Worm (Caenorhabditis elegans) whole organism, L3 larva: ENCODE data around the gene Y70C5B.2.

Experiments
- R02D3.7 ChIP-seq: fragments of 150-350 bp; optimal IDR thresholded peaks from 2 replicates; lab custom pipeline; 2014; ENCODE audit warnings: missing biosample characterization, missing genetic modification characterization
- ZK546.5 ChIP-seq: sonication (generic microtip); optimal IDR thresholded peaks from 2 replicates; lab custom pipeline; 2017; ENCODE audit warnings: missing biosample characterization, missing genetic modification characterization
- ama-1 ChIP-seq: fragments of 150-350 bp; optimal IDR thresholded peaks from 2 replicates; lab custom pipeline; 2018
- ceh-16 ChIP-seq: sonication (generic microtip); optimal IDR thresholded peaks from 2 replicates; lab custom pipeline; 2017; ENCODE audit warnings: missing biosample characterization, missing genetic modification characterization
- ceh-28 ChIP-seq: fragments of 150-350 bp; optimal IDR thresholded peaks from 2 replicates; lab custom pipeline; 2014; ENCODE audit warnings: missing biosample characterization, missing genetic modification reagents, missing genetic modification characterization
- ceh-82 ChIP-seq: fragments of 150-350 bp; optimal IDR thresholded peaks from 2 replicates; lab custom pipeline; 2014; ENCODE audit warnings: missing biosample characterization, missing genetic modification characterization
- ceh-9 ChIP-seq: sonication (generic microtip); optimal IDR thresholded peaks from 2 replicates; lab custom pipeline; 2018; ENCODE audit warnings: missing biosample characterization, missing genetic modification characterization
- daf-12 ChIP-seq: fragments of 150-350 bp; optimal IDR thresholded peaks from 2 replicates; lab custom pipeline; 2014; ENCODE audit warnings: missing biosample characterization, missing genetic modification reagents, missing genetic modification characterization
- egl-27 ChIP-seq: sonication (generic microtip); optimal IDR thresholded peaks from 4 replicates; lab custom pipeline; 2017; ENCODE audit warnings: missing biosample characterization, missing genetic modification reagents, missing genetic modification characterization
- egl-5 ChIP-seq: fragments of 150-350 bp; optimal IDR thresholded peaks from 2 replicates; lab custom pipeline; 2017; ENCODE audit warnings: missing biosample characterization, missing genetic modification reagents, missing genetic modification characterization, inconsistent platforms
- elt-1 ChIP-seq: fragments of 150-350 bp; optimal IDR thresholded peaks from 2 replicates; lab custom pipeline; 2014; ENCODE audit warnings: missing biosample characterization, missing genetic modification characterization
- elt-2 ChIP-seq: sonication (generic microtip); optimal IDR thresholded peaks from 2 replicates; lab custom pipeline; 2016; ENCODE audit warnings: missing genetic modification reagents, mild to moderate bottlenecking, missing genetic modification characterization, missing compliant biosample characterization
- elt-3 ChIP-seq, 3 experiments: fragments of 150-350 bp in 1 of 3; sonication (generic microtip) in 2 of 3; optimal IDR thresholded peaks; 2 replicates in 2 of 3; 4 replicates in 1 of 3; lab custom pipeline; 2014 to 2017; ENCODE audit warnings: missing biosample characterization in 3 of 3, missing genetic modification characterization in 3 of 3
- eor-1 ChIP-seq, 2 experiments: fragments of 150-350 bp; optimal IDR thresholded peaks; 2 replicates each; lab custom pipeline; 2014 to 2018; ENCODE audit warnings: missing biosample characterization in 2 of 2, missing genetic modification characterization in 2 of 2
- fkh-10 ChIP-seq: sonication (generic microtip); optimal IDR thresholded peaks from 2 replicates; lab custom pipeline; 2017; ENCODE audit warnings: missing biosample characterization, missing genetic modification reagents, missing genetic modification characterization
- fkh-2 ChIP-seq: fragments of 150-350 bp; optimal IDR thresholded peaks from 2 replicates; lab custom pipeline; 2014; ENCODE audit warnings: missing biosample characterization, missing genetic modification reagents, missing genetic modification characterization
- fos-1 ChIP-seq: fragments of 150-350 bp; optimal IDR thresholded peaks from 2 replicates; lab custom pipeline; 2014; ENCODE audit warnings: missing biosample characterization, missing genetic modification characterization
- hmg-11 ChIP-seq: sonication (generic microtip); optimal IDR thresholded peaks from 2 replicates; lab custom pipeline; 2016; ENCODE audit warnings: missing genetic modification characterization, missing compliant biosample characterization
- jun-1 ChIP-seq: fragments of 150-350 bp; optimal IDR thresholded peaks from 2 replicates; lab custom pipeline; 2014; ENCODE audit warnings: missing biosample characterization, missing genetic modification reagents, missing genetic modification characterization
- lin-15B ChIP-seq: fragments of 150-350 bp; optimal IDR thresholded peaks from 2 replicates; lab custom pipeline; 2014; ENCODE audit warnings: missing biosample characterization, missing genetic modification characterization
- lin-39 ChIP-seq: fragments of 150-350 bp; optimal IDR thresholded peaks from 2 replicates; lab custom pipeline; 2018; ENCODE audit warnings: missing biosample characterization, missing genetic modification reagents, missing genetic modification characterization
- lsy-12 ChIP-seq: sonication (generic microtip); optimal IDR thresholded peaks from 2 replicates; lab custom pipeline; 2016; ENCODE audit warnings: mild to moderate bottlenecking, missing genetic modification characterization, missing compliant biosample characterization
- nfya-1 ChIP-seq: sonication (generic microtip); optimal IDR thresholded peaks from 2 replicates; lab custom pipeline; 2017; ENCODE audit warnings: missing genetic modification characterization, mild to moderate bottlenecking, missing compliant biosample characterization, antibody characterized with exemption, moderate library complexity; ENCODE audit not compliant: insufficient read depth
- nhr-11 ChIP-seq: fragments of 150-350 bp; optimal IDR thresholded peaks from 2 replicates; lab custom pipeline; 2014; ENCODE audit warnings: missing biosample characterization, missing genetic modification characterization
- nhr-237 ChIP-seq: fragments of 150-350 bp; optimal IDR thresholded peaks from 2 replicates; lab custom pipeline; 2014; ENCODE audit warnings: missing biosample characterization, missing genetic modification characterization
- nhr-28 ChIP-seq: fragments of 150-350 bp; optimal IDR thresholded peaks from 2 replicates; lab custom pipeline; 2014; ENCODE audit warnings: missing biosample characterization, missing genetic modification characterization
- nhr-67 ChIP-seq: fragments of 150-350 bp; optimal IDR thresholded peaks from 2 replicates; lab custom pipeline; 2014; ENCODE audit warnings: missing biosample characterization, missing genetic modification characterization
- pha-4 ChIP-seq: fragments of 150-350 bp; optimal IDR thresholded peaks from 2 replicates; lab custom pipeline; 2014; ENCODE audit warnings: missing biosample characterization, missing genetic modification reagents, missing genetic modification characterization
- pqm-1 ChIP-seq: fragments of 150-350 bp; optimal IDR thresholded peaks from 2 replicates; lab custom pipeline; 2017; ENCODE audit warnings: missing biosample characterization, missing genetic modification characterization, inconsistent platforms
- skn-1 ChIP-seq: fragments of 150-350 bp; optimal IDR thresholded peaks from 2 replicates; lab custom pipeline; 2014; ENCODE audit warnings: missing biosample characterization, missing genetic modification characterization
- snpc-4 ChIP-seq: fragments of 150-350 bp; optimal IDR thresholded peaks from 2 replicates; lab custom pipeline; 2014; ENCODE audit warnings: missing biosample characterization, missing genetic modification characterization
- unc-62 ChIP-seq: fragments of 150-350 bp; sonication (generic microtip); optimal IDR thresholded peaks from 4 replicates; lab custom pipeline; 2014; ENCODE audit warnings: missing biosample characterization, missing genetic modification reagents, missing genetic modification characterization
- zag-1 ChIP-seq: fragments of 150-350 bp; optimal IDR thresholded peaks from 2 replicates; lab custom pipeline; 2014; ENCODE audit warnings: missing biosample characterization, missing genetic modification characterization
- ztf-11 ChIP-seq: fragments of 150-350 bp; optimal IDR thresholded peaks from 2 replicates; lab custom pipeline; 2014; ENCODE audit warnings: missing biosample characterization, missing genetic modification characterization
- ztf-4 ChIP-seq: fragments of 150-350 bp; optimal IDR thresholded peaks from 2 replicates; lab custom pipeline; 2014; ENCODE audit warnings: missing biosample characterization, missing genetic modification characterization

Y70C5B.2 gene

DNA sequence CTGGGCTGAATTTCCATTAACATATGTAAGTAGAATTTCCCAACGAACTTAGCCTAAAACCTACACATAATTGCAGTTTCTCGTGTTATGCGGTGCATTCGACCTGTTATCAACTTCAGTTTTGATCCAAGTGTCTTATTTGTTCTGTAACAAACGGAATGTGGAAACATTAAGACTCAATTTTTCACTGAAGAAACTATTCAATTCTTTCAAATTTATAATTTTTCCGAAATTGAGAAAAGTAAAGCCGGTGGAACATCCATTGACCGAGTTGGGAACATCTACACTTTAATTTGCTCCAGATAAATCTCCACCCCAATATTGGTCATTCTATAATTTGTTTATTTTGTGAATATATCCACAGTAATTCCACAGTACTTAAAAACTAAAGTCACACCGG, 13.7 kb upstream of the Y70C5B.2 start:
- TF ChIP-seq nhr-28 (tag; lab: Kevin White, UChicago) (no peak), R02D3.7 (tag; lab: Kevin White, UChicago) (no peak), egl-5 (tag; lab: Kevin White, UChicago) (no peak), eor-1 (tag; optimal IDR thresholded peaks at IDR 0.05; lab: Kevin White, UChicago) (no peak), lsy-12 (tag; lab: Kevin White, UChicago) (no peak), pha-4 (tag; lab: Kevin White, UChicago) (no peak), ceh-82 (tag; lab: Kevin White, UChicago) (no peak), hmg-11 (tag; lab: Kevin White, UChicago) (no peak), lin-15B (no peak), ceh-9 (tag; lab: Kevin White, UChicago) (no peak), unc-62 (no peak), pqm-1 (tag; lab: Kevin White, UChicago) (no peak)

DNA sequence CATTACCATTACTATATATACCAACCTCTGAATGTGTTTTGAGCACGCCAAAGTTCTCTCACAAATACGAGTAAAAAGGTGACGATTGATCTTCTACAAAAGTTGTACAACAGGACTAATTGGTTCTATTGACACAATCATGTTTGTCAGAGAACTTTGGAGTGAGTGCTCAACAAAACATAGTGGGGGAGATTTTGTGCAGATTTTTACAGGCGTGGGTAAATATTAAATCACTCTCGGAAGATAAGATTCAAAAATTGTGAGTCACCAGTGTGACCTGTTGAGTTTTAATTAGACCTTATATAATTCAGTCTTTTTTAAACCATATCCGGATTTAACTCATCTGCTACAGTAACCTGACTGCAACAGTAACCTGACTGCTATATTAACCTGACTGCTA, 11.5 kb upstream of the Y70C5B.2 start, which contains the start of gene F14F8.8:
Gene F14F8.8, minus strand, starts transcription at position 101 of the 400 bp plus-strand sequence.
- no peak for TF ChIP-seq elt-1
- TF ChIP-seq nhr-67 (tag; lab: Kevin White, UChicago) = no peak
- no peak for TF ChIP-seq nfya-1 (tag; lab: Kevin White, UChicago)
- no peak for TF ChIP-seq pha-4 (tag; lab: Kevin White, UChicago)
- no peak for TF ChIP-seq skn-1 (tag; lab: Kevin White, UChicago)
- TF ChIP-seq pqm-1 (tag; lab: Kevin White, UChicago) = no peak
- TF ChIP-seq zag-1 (tag; lab: Kevin White, UChicago) = no peak
- TF ChIP-seq ceh-82 (tag; lab: Kevin White, UChicago) = no peak
- TF ChIP-seq ceh-9 (tag; lab: Kevin White, UChicago) = no peak
- TF ChIP-seq lin-39 (tag; lab: Kevin White, UChicago) = no peak
- no peak for TF ChIP-seq elt-2 (tag; lab: Kevin White, UChicago)
- no peak for TF ChIP-seq eor-1 (tag; optimal IDR thresholded peaks at IDR 0.05; lab: Kevin White, UChicago)
- no peak for TF ChIP-seq elt-3 (tag; optimal IDR thresholded peaks at IDR 0.05; lab: Kevin White, UChicago)
- no peak for TF ChIP-seq fkh-10 (GFP tag; lab: Kevin White, UChicago)
- no peak for TF ChIP-seq jun-1 (tag; lab: Kevin White, UChicago)
- no peak for TF ChIP-seq hmg-11 (tag; lab: Kevin White, UChicago)
- TF ChIP-seq lin-15B = no peak
- no peak for TF ChIP-seq egl-5 (tag; lab: Kevin White, UChicago)
- no peak for TF ChIP-seq ztf-4
- TF ChIP-seq, all 47 proteins: peak for 0

DNA sequence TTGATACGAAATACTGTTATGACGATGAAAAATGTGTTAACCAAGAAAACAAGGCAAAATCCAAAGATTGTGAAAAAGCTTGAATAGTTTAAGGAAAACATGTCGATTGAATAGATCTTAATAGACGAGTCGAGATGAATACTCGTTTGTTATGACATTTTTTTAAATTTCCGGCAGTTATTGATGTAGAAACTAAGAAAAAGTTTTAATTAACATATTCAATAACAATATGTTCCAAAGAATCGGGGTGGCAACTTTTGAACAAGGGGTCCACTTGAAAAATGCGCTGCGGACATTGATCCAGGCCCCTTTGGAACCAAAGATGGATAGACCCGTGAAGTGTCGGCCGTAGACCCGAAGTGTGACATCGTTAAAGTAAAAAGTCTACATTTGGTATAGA, 10.5 kb upstream of the Y70C5B.2 start, which contains the start of gene str-61:
Gene str-61, minus strand, starts transcription at position 101 of the 400 bp plus-strand sequence.
- no peak for TF ChIP-seq daf-12
- TF ChIP-seq ztf-11 (tag; lab: Kevin White, UChicago) = no peak
- TF ChIP-seq pqm-1 (tag; lab: Kevin White, UChicago) = no peak
- TF ChIP-seq nhr-28 (tag; lab: Kevin White, UChicago) = no peak
- TF ChIP-seq fos-1 (tag; lab: Kevin White, UChicago) = no peak
- TF ChIP-seq ama-1 = no peak
- TF ChIP-seq elt-2 (tag; lab: Kevin White, UChicago) = no peak
- no peak for TF ChIP-seq nhr-11 (tag; lab: Kevin White, UChicago)
- no peak for TF ChIP-seq fkh-2 (tag; lab: Kevin White, UChicago)
- no peak for TF ChIP-seq egl-5 (tag; lab: Kevin White, UChicago)
- no peak for TF ChIP-seq elt-3 (tag; optimal IDR thresholded peaks at IDR 0.05; lab: Kevin White, UChicago)
- no peak for TF ChIP-seq skn-1 (tag; lab: Kevin White, UChicago)
- no peak for TF ChIP-seq nhr-237 (tag; lab: Kevin White, UChicago)

DNA sequence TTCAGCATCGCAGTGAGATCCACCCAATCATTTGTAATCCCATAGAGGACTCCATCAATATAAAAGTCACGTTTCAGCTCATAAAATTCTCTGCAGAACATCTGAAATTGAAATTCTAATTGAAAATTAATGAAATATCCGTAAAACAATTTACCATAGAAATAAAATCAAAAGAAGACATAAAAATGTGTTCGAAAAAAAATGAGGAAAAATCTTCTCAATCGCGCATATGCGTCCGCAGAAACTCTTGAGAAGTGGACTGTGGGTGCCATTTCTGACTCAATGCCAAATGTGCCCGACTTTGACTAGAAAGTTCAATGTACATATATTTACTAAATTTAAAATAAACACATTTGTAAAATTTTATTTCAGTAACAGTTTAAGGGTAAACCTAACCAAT, 7.8 kb upstream of the Y70C5B.2 start, which contains the start of gene F14F8.9:
Gene F14F8.9, minus strand, starts transcription at position 101 of the 400 bp plus-strand sequence.
- TF ChIP-seq ceh-16 (tag; lab: Kevin White, UChicago) (no peak), fos-1 (tag; lab: Kevin White, UChicago) (no peak), egl-27 (tag; lab: Kevin White, UChicago) (no peak), snpc-4 (tag; lab: Kevin White, UChicago) (no peak), ceh-28 (tag; lab: Kevin White, UChicago) (no peak), nhr-11 (tag; lab: Kevin White, UChicago) (no peak), zag-1 (tag; lab: Kevin White, UChicago) (no peak), ztf-11 (tag; lab: Kevin White, UChicago) (no peak), ama-1 (no peak), ceh-82 (tag; lab: Kevin White, UChicago) (no peak), eor-1 (tag; optimal IDR thresholded peaks at IDR 0.05; lab: Kevin White, UChicago) (no peak), lin-39 (tag; lab: Kevin White, UChicago) (no peak), ceh-9 (tag; lab: Kevin White, UChicago) (no peak), skn-1 (tag; lab: Kevin White, UChicago) (no peak), fkh-10 (GFP tag; lab: Kevin White, UChicago) (no peak), ZK546.5 (tag; lab: Kevin White, UChicago) (no peak)
